Fruit fly (Drosophila melanogaster): ENCODE results near the gene CG5808.

Gene CG5808

DNA sequence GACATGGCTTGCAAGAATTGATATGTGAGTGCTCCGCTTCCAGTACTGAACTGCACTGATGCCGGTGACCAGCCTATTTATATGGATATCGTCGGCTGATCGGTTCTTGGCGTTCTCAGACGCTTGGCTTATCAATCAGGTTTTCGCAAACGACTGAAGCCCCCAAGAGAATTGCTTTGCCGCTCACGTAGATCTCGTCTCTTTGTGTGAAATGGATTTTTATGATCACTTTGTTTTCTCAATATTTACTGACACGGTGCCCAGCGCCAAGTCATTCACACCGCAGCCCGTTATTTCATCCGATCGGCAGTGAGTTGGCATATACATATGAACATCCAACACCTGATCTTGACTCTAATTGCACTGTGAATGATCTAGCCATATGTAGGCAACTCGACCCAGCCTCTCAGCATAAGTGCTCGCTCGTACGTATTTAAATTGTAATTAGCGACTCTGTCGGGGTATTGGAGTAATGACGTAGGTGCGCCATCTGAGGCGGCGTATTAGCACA, 43.6 kb upstream of the CG5808 start, which contains the start of gene CG13639:
Gene CG13639, minus strand, starts transcription at position 51 of the 511 bp plus-strand sequence.
- TF ChIP-seq CG33017 (tag; optimal IDR thresholded peaks at IDR 0.05): no peak
- no peak for TF ChIP-seq bab1 (GFP tag; optimal IDR thresholded peaks at IDR 0.05)
- TF ChIP-seq tj (GFP tag; optimal IDR thresholded peaks at IDR 0.05): no peak
- TF ChIP-seq pad (GFP tag; optimal IDR thresholded peaks at IDR 0.05): no peak
- TF ChIP-seq CG1620 (GFP tag; optimal IDR thresholded peaks at IDR 0.05): no peak
- no peak for TF ChIP-seq CG5204 (GFP tag; optimal IDR thresholded peaks at IDR 0.05)
- no peak for TF ChIP-seq Hr96 (GFP tag; optimal IDR thresholded peaks at IDR 0.05)
- TF ChIP-seq ovo (GFP tag; optimal IDR thresholded peaks at IDR 0.05): peak; percentile 48
- TF ChIP-seq cnc (optimal IDR thresholded peaks at IDR 0.05): peak in 1 of 2 experiments; percentile 42

DNA sequence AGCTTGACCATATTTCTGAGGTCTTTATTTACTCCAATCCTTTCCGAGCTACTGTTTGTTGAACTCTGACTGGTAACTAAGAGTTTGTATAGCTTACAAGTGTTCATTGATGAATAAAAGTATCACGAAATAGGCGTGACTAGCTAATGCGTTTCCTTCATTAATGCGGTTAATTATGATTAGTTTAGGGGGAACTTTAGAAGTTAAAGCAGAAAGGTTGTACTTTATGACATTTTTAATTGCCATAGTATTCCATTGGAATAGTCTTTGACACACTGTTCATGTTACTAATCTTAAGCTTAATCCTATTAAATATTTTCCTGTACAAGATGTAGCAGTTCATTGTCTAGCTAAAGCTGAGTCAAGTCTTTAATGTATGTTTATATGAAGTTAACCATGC, 42.9 kb upstream of the CG5808 start, which contains the start of gene ppk22:
Gene ppk22, minus strand, starts transcription at position 101 of the 400 bp plus-strand sequence.
- TF ChIP-seq CG5204 (GFP tag; optimal IDR thresholded peaks at IDR 0.05) (no peak), Clk (GFP tag; optimal IDR thresholded peaks at IDR 0.05) (no peak), ovo (GFP tag; optimal IDR thresholded peaks at IDR 0.05) (no peak), pad (GFP tag; optimal IDR thresholded peaks at IDR 0.05) (no peak), CG1620 (GFP tag; optimal IDR thresholded peaks at IDR 0.05) (no peak), toe (GFP tag; optimal IDR thresholded peaks at IDR 0.05) (no peak), Mnt (GFP tag; optimal IDR thresholded peaks at IDR 0.05) (no peak), CG11617 (GFP tag; optimal IDR thresholded peaks at IDR 0.05) (no peak), CG12768 (GFP tag; optimal IDR thresholded peaks at IDR 0.05) (no peak), CG14711 (tag; optimal IDR thresholded peaks at IDR 0.05) (no peak), CG7045 (GFP tag; optimal IDR thresholded peaks at IDR 0.05) (no peak), Crg-1 (GFP tag; optimal IDR thresholded peaks at IDR 0.05) (no peak)

DNA sequence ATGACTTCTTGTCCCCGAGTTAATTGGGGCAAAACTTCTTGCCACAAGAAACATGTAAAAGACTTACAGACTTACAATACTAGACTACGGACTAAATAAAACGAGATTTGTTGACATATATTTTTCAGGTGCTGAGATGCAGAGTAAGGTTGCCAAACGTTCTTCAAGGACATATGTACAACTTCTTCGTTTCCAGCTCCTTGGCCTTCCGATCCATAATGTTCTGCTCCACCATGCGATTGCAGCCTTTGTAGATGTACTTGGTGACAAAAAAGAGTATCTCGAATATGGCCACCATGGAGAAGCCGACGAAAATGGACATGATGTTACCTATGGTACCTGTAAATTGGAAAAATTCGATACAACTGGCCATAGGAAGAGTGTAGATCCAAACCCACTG, 40.7 kb upstream of the CG5808 start, which contains the start of gene CAH4:
Gene CAH4, minus strand, starts transcription at position 101 of the 400 bp plus-strand sequence.
- TF ChIP-seq CG33017 (tag; optimal IDR thresholded peaks at IDR 0.05) (no peak), CG1620 (GFP tag; optimal IDR thresholded peaks at IDR 0.05) (no peak), CG12768 (GFP tag; optimal IDR thresholded peaks at IDR 0.05) (no peak), kay (GFP tag; ENCODE audit: borderline replicate concordance) (no peak), CG5204 (GFP tag; optimal IDR thresholded peaks at IDR 0.05) (no peak), tj (GFP tag; optimal IDR thresholded peaks at IDR 0.05) (no peak), cic (GFP tag; optimal IDR thresholded peaks at IDR 0.05) (no peak), CG7101 (tag; optimal IDR thresholded peaks at IDR 0.05) (no peak), Clk (GFP tag; optimal IDR thresholded peaks at IDR 0.05) (no peak)

dm6 chr3R:24856143-24856542, 39.3 kb upstream of the CG5808 start, which contains the start of gene HDAC11:
Gene HDAC11 (minus strand): TSS chr3R:24856243.
- TF ChIP-seq CG1620 (GFP tag; optimal IDR thresholded peaks at IDR 0.05) (no peak), toe (GFP tag; optimal IDR thresholded peaks at IDR 0.05) (no peak), tj (GFP tag; optimal IDR thresholded peaks at IDR 0.05) (no peak), CG7101 (tag; optimal IDR thresholded peaks at IDR 0.05) (no peak), ovo (GFP tag; optimal IDR thresholded peaks at IDR 0.05) (no peak), Mnt (GFP tag; optimal IDR thresholded peaks at IDR 0.05) (no peak)

- TF ChIP-seq pad (GFP tag; optimal IDR thresholded peaks at IDR 0.05) (no peak), cnc (optimal IDR thresholded peaks at IDR 0.05) (peak in 1 of 2 experiments; percentile 28), kay (GFP tag; ENCODE audit: borderline replicate concordance) (no peak), CG14711 (tag; optimal IDR thresholded peaks at IDR 0.05) (no peak), Crg-1 (GFP tag; optimal IDR thresholded peaks at IDR 0.05) (no peak)
Measured at dm6 chr3R:24851429-24851828, 34.6 kb upstream of the CG5808 start, which contains the start of gene Nct. Gene Nct (plus strand): TSS chr3R:24851601.

- TF ChIP-seq CG7101 (tag; optimal IDR thresholded peaks at IDR 0.05): peak; percentile 91
- TF ChIP-seq CG1620 (GFP tag; optimal IDR thresholded peaks at IDR 0.05): peak; percentile 97
- TF ChIP-seq CG14711 (tag; optimal IDR thresholded peaks at IDR 0.05): peak; percentile 77
- TF ChIP-seq Mnt (GFP tag; optimal IDR thresholded peaks at IDR 0.05): peak; percentile 97
- TF ChIP-seq cic (GFP tag; optimal IDR thresholded peaks at IDR 0.05): peak; percentile 43
- peak; percentile 60 for TF ChIP-seq CG33017 (tag; optimal IDR thresholded peaks at IDR 0.05)
- TF ChIP-seq CG12768 (GFP tag; optimal IDR thresholded peaks at IDR 0.05): peak; percentile 79
- TF ChIP-seq CG11617 (GFP tag; optimal IDR thresholded peaks at IDR 0.05): peak; percentile 41
- peak; percentile 76 for TF ChIP-seq Hr96 (GFP tag; optimal IDR thresholded peaks at IDR 0.05)
- peak; percentile 72 for TF ChIP-seq ovo (GFP tag; optimal IDR thresholded peaks at IDR 0.05)
- no peak for TF ChIP-seq kay (GFP tag; ENCODE audit: borderline replicate concordance)
- peak; percentile 75 for TF ChIP-seq bab1 (GFP tag; optimal IDR thresholded peaks at IDR 0.05)
- TF ChIP-seq cnc (optimal IDR thresholded peaks at IDR 0.05): no peak
- TF ChIP-seq CG7045 (GFP tag; optimal IDR thresholded peaks at IDR 0.05): peak; percentile 71
- peak; percentile 77 for TF ChIP-seq CG5204 (GFP tag; optimal IDR thresholded peaks at IDR 0.05)
- TF ChIP-seq pad (GFP tag; optimal IDR thresholded peaks at IDR 0.05): peak; percentile 88
- peak; percentile 67 for TF ChIP-seq Clk (GFP tag; optimal IDR thresholded peaks at IDR 0.05)
- TF ChIP-seq Crg-1 (GFP tag; optimal IDR thresholded peaks at IDR 0.05): peak; percentile 98
- no peak for TF ChIP-seq tj (GFP tag; optimal IDR thresholded peaks at IDR 0.05)
- peak; percentile 80 for TF ChIP-seq toe (GFP tag; optimal IDR thresholded peaks at IDR 0.05)
Measured at dm6 chr3R:24850420-24850819, 33.6 kb upstream of the CG5808 start, which contains the start of gene CG7006. Gene CG7006 (plus strand): TSS chr3R:24850627.
